Fruit fly (Drosophila melanogaster) whole organism: ENCODE results near the gene PolG2.

Experiments used
- CG8478 ChIP-seq: fragments of >200 bp; optimal IDR thresholded peaks from 2 replicates; lab custom pipeline; 2018; ENCODE audit warnings: inconsistent platforms
- psq ChIP-seq: fragments of >200 bp; optimal IDR thresholded peaks from 2 replicates; lab custom pipeline; 2017
- usp ChIP-seq: fragments of >200 bp; optimal IDR thresholded peaks from 2 replicates; lab custom pipeline; 2017; ENCODE audit warnings: missing biosample characterization, missing genetic modification characterization, mixed read lengths

- TF ChIP-seq usp (GFP tag; lab: Kevin White, UChicago) (no peak), CG8478 (lab: Kevin White, UChicago) (no peak), psq (lab: Kevin White, UChicago) (no peak)
These were observed 5.3 kb downstream of the PolG2 start, which contains the start of gene PolG1 for dm6 chr2L:13827557-13827956.
